ENCODE assay signal across 1 fruit fly cellular context in genomic region chr3L:19561745-19562144, dm6.
TF ChIP-seq lines count a peak whose summit lies in the region.

No protein-coding gene starts in this region.

TF ChIP-seq in whole organism, embryonic, 481 proteins besides CTCF, POLR2A, EP300 and RAD21 (continued from another document):
- TF ChIP-seq CG17186 (GFP tag; optimal IDR thresholded peaks at IDR 0.05; lab: Kevin White, UChicago) (no peak), lab (GFP tag; optimal IDR thresholded peaks at IDR 0.05; lab: Kevin White, UChicago) (peak; percentile 62), H2.0 (GFP tag; IDR thresholded peaks at IDR 0.05; lab: Robert Waterston, UW) (no peak), CG12155 (GFP tag; optimal IDR thresholded peaks at IDR 0.05; lab: Kevin White, UChicago) (peak; percentile 37), CoRest (tag; optimal IDR thresholded peaks at IDR 0.05; lab: Kevin White, UChicago) (peak; percentile 27), nmo (GFP tag; optimal IDR thresholded peaks at IDR 0.05; lab: Kevin White, UChicago) (no peak), fu2 (GFP tag; optimal IDR thresholded peaks at IDR 0.05; lab: Kevin White, UChicago) (peak; percentile 1), CG31365 (tag; optimal IDR thresholded peaks at IDR 0.05; lab: Kevin White, UChicago) (no peak), CG6683 (GFP tag; optimal IDR thresholded peaks at IDR 0.05; lab: Kevin White, UChicago) (no peak), gem (tag; optimal IDR thresholded peaks at IDR 0.05; lab: Kevin White, UChicago) (peak; percentile 72), org-1 (GFP tag; optimal IDR thresholded peaks at IDR 0.05; lab: Kevin White, UChicago) (peak; percentile 13), sens-2 (GFP tag; IDR thresholded peaks at IDR 0.05; lab: Robert Waterston, UW) (no peak), Fer3 (tag; optimal IDR thresholded peaks at IDR 0.05; lab: Kevin White, UChicago) (peak; percentile 51), wek (GFP tag; optimal IDR thresholded peaks at IDR 0.05; lab: Kevin White, UChicago) (no peak), Asciz (GFP tag; optimal IDR thresholded peaks at IDR 0.05; lab: Kevin White, UChicago) (peak; percentile 18), PHDP (tag; optimal IDR thresholded peaks at IDR 0.05; lab: Kevin White, UChicago) (peak; percentile 18), fd64A (GFP tag; optimal IDR thresholded peaks at IDR 0.05; lab: Kevin White, UChicago) (no peak), CG17359 (tag; optimal IDR thresholded peaks at IDR 0.05; lab: Kevin White, UChicago) (peak; percentile 52), CG9932 (GFP tag; IDR thresholded peaks at IDR 0.05; lab: Robert Waterston, UW) (peak; percentile 40), H15 (GFP tag; IDR thresholded peaks at IDR 0.05; lab: Robert Waterston, UW) (no peak), ken (GFP tag; IDR thresholded peaks at IDR 0.05; lab: Robert Waterston, UW) (no peak), CG18599 (GFP tag; optimal IDR thresholded peaks at IDR 0.05; lab: Kevin White, UChicago) (peak; percentile 57), CG10565 (GFP tag; optimal IDR thresholded peaks at IDR 0.05; lab: Kevin White, UChicago) (no peak), CG33213 (GFP tag; optimal IDR thresholded peaks at IDR 0.05; lab: Kevin White, UChicago) (no peak), vvl (GFP tag; IDR thresholded peaks at IDR 0.05; lab: Robert Waterston, UW) (no peak), Ptx1 (GFP tag; IDR thresholded peaks at IDR 0.05; lab: Robert Waterston, UW) (no peak), CG15011 (GFP tag; optimal IDR thresholded peaks at IDR 0.05; lab: Kevin White, UChicago) (peak; percentile 42), zfh2 (GFP tag; optimal IDR thresholded peaks at IDR 0.05; lab: Kevin White, UChicago) (peak; percentile 1), Oli (tag; optimal IDR thresholded peaks at IDR 0.05; lab: Kevin White, UChicago) (peak; percentile 26), CG10267 (tag; optimal IDR thresholded peaks at IDR 0.05; lab: Kevin White, UChicago) (peak; percentile 0), CG16815 (GFP tag; optimal IDR thresholded peaks at IDR 0.05; lab: Kevin White, UChicago) (peak; percentile 9), CG7556 (GFP tag; optimal IDR thresholded peaks at IDR 0.05; lab: Kevin White, UChicago) (peak; percentile 39), amos (GFP tag; IDR thresholded peaks at IDR 0.05; lab: Robert Waterston, UW; ENCODE audit: partially characterized antibody) (no peak), CG1792 (GFP tag; optimal IDR thresholded peaks at IDR 0.05; lab: Kevin White, UChicago) (no peak), CG7839 (tag; optimal IDR thresholded peaks at IDR 0.05; lab: Kevin White, UChicago) (peak; percentile 30), CG13296 (GFP tag; optimal IDR thresholded peaks at IDR 0.05; lab: Kevin White, UChicago) (peak; percentile 21), CG3281 (GFP tag; optimal IDR thresholded peaks at IDR 0.05; lab: Kevin White, UChicago) (peak; percentile 69), ase (GFP tag; IDR thresholded peaks at IDR 0.05; lab: Robert Waterston, UW) (no peak)
